Fruit fly (Drosophila melanogaster) S2 (cell line): ENCODE measurements around the gene CG9609.

Experiments
- CG8478 ChIP-seq: fragments of >200 bp; optimal IDR thresholded peaks from 2 replicates; lab custom pipeline; 2018
- CTCF ChIP-seq, 2 experiments: fragments of >200 bp; optimal IDR thresholded peaks; 2 replicates each; lab custom pipeline; 2018

The CG9609 gene

dm6 chrX:16753066-16753465 lies 33.7 kb downstream of the CG9609 start:
- TF ChIP-seq CTCF (optimal IDR thresholded peaks at IDR 0.05; lab: Kevin White, UChicago) (peak in 1 of 2 experiments; percentile 47), CG8478 (lab: Kevin White, UChicago) (no peak)

dm6 chrX:16751579-16752156 lies 35.1 kb downstream of the CG9609 start, which contains the start of gene goe:
Gene goe, minus strand, starts transcription at chrX:16751910.
- no peak for TF ChIP-seq CG8478 (lab: Kevin White, UChicago)
- TF ChIP-seq CTCF (optimal IDR thresholded peaks at IDR 0.05; lab: Kevin White, UChicago), result peak; percentile 18 to 63

dm6 chrX:16750712-16751578 lies 35.9 kb downstream of the CG9609 start:
- TF ChIP-seq CG8478 (lab: Kevin White, UChicago), result no peak
- TF ChIP-seq CTCF (optimal IDR thresholded peaks at IDR 0.05; lab: Kevin White, UChicago), result no peak

- no peak for TF ChIP-seq CG8478 (lab: Kevin White, UChicago)
- no peak for TF ChIP-seq CTCF (optimal IDR thresholded peaks at IDR 0.05; lab: Kevin White, UChicago)
These were observed 37.5 kb downstream of the CG9609 start for dm6 chrX:16749324-16749723.

- TF ChIP-seq CG8478 (lab: Kevin White, UChicago) (no peak), CTCF (optimal IDR thresholded peaks at IDR 0.05; lab: Kevin White, UChicago) (no peak)
These were observed 39.3 kb downstream of the CG9609 start for dm6 chrX:16747467-16747866.

dm6 chrX:16746824-16747223 lies 40.0 kb downstream of the CG9609 start:
- TF ChIP-seq CG8478 (lab: Kevin White, UChicago) (no peak), CTCF (optimal IDR thresholded peaks at IDR 0.05; lab: Kevin White, UChicago) (peak; percentile 87)

DNA sequence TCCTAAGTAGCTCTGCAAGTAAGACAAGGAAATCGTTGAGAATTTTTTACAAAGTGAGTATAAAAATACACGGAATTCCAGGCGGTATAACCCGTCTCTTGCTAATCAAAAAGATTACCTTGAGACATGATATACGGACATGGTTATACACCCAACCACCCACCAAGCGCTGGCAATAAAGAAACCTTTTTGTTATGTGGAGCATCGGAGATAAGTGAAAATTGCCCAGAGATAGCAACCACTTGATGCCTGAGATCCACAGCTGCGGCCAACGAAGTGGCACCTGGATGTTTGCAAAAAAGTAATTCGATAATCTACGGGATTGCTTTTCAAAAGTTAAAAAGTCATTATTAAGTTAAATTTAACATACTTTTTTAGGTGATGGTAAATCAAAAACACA lies 40.9 kb downstream of the CG9609 start:
- TF ChIP-seq CTCF (optimal IDR thresholded peaks at IDR 0.05; lab: Kevin White, UChicago) (no peak), CG8478 (lab: Kevin White, UChicago) (no peak)

dm6 chrX:16744345-16744744 lies 42.5 kb downstream of the CG9609 start:
- no peak for TF ChIP-seq CG8478 (lab: Kevin White, UChicago)
- no peak for TF ChIP-seq CTCF (optimal IDR thresholded peaks at IDR 0.05; lab: Kevin White, UChicago)

- TF ChIP-seq CTCF (optimal IDR thresholded peaks at IDR 0.05; lab: Kevin White, UChicago) (no peak), CG8478 (lab: Kevin White, UChicago) (no peak)
These were observed 44.3 kb downstream of the CG9609 start, which contains the start of gene Twdlalpha for dm6 chrX:16742547-16742946. Gene Twdlalpha, plus strand, starts transcription at chrX:16742847.

- no peak for TF ChIP-seq CTCF (optimal IDR thresholded peaks at IDR 0.05; lab: Kevin White, UChicago)
- no peak for TF ChIP-seq CG8478 (lab: Kevin White, UChicago)
These were observed 46.2 kb downstream of the CG9609 start, which contains the start of gene CG32568 for dm6 chrX:16740606-16741005. Gene CG32568, plus strand, starts transcription at chrX:16740906.

DNA sequence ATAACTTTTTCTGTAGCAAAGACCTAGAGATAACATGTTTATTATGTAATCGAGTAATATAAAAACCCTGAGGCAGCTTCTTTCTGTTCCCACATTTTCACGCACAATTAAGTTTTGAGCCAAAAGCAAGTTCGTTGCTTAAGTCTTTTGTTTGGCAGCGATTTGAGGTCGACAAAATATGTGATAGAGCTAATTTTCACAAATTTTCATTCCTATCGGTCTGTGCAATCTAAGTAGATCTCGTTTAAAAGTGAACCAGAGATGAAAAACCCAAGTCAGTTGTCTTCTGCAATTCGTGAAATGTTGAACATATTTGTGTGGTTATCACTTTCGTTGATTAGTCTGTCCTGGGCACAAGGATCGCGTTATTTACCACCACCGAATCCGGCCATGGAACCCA lies 48.9 kb downstream of the CG9609 start, which contains the start of gene TwdlZ:
Gene TwdlZ, plus strand, starts transcription at position 301 of the 400 bp plus-strand sequence.
- TF ChIP-seq CTCF (optimal IDR thresholded peaks at IDR 0.05; lab: Kevin White, UChicago), result no peak
- no peak for TF ChIP-seq CG8478 (lab: Kevin White, UChicago)

DNA sequence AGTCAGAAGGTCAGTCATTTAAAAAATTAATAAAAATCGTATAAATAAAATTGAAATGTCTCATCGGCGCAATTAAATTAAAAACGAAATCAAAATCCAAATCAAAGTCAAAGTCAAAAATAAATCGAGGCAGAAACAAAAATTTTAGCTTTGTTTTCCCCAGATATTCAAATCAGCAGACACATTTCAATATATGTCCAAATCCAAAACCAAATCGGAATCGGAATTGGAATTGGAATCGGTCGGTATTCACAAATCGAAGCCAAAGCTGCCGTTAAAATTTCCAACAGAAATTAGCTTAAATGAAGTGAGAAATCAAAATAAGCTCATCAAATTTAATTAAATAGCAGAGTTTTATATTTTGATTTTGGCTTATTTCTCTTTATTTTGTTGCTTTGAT lies 50.6 kb downstream of the CG9609 start:
- TF ChIP-seq CG8478 (lab: Kevin White, UChicago), result no peak
- TF ChIP-seq CTCF (optimal IDR thresholded peaks at IDR 0.05; lab: Kevin White, UChicago), result no peak
